Worm (Caenorhabditis elegans) whole organism, midembryonic: ENCODE data around the gene T21D12.11.

Experiments
- cog-1 ChIP-seq: sonication (generic microtip); optimal IDR thresholded peaks from 2 replicates; lab custom pipeline; 2016; ENCODE audit warnings: missing genetic modification characterization, missing compliant biosample characterization
- flt-1 ChIP-seq: fragments of 200-800 bp; sonication (Bioruptor generic); IDR thresholded peaks from 2 replicates; pipeline ENCODE4 v1.3.6; 2022; ENCODE audit warnings: missing genetic modification characterization, missing compliant biosample characterization
- klf-2 ChIP-seq: fragments of 200-800 bp; sonication (Bioruptor generic); conservative IDR thresholded peaks from 2 replicates; pipeline ENCODE4 v1.3.6; 2022; ENCODE audit warnings: missing genetic modification reagents, missing genetic modification characterization, missing compliant biosample characterization
- ref-1 ChIP-seq: fragments of 200-800 bp; sonication (Bioruptor generic); conservative IDR thresholded peaks from 2 replicates; pipeline ENCODE4 v1.3.6; 2022; ENCODE audit warnings: missing genetic modification reagents, missing genetic modification characterization, missing compliant biosample characterization
- tab-1 ChIP-seq: fragments of 200-800 bp; sonication (Bioruptor generic); IDR thresholded peaks from 2 replicates; pipeline ENCODE4 v1.3.6; 2022; ENCODE audit warnings: missing genetic modification characterization, missing compliant biosample characterization
- ztf-23 ChIP-seq: fragments of 200-800 bp; sonication (Bioruptor generic); IDR thresholded peaks from 2 replicates; pipeline ENCODE4 v1.3.6; 2022; ENCODE audit warnings: missing genetic modification reagents, missing genetic modification characterization, missing compliant biosample characterization
- ztf-29 ChIP-seq: fragments of 200-800 bp; sonication (Bioruptor generic); IDR thresholded peaks from 2 replicates; pipeline ENCODE4 v1.3.6; 2022; ENCODE audit warnings: missing genetic modification reagents, missing genetic modification characterization, missing compliant biosample characterization

DNA sequence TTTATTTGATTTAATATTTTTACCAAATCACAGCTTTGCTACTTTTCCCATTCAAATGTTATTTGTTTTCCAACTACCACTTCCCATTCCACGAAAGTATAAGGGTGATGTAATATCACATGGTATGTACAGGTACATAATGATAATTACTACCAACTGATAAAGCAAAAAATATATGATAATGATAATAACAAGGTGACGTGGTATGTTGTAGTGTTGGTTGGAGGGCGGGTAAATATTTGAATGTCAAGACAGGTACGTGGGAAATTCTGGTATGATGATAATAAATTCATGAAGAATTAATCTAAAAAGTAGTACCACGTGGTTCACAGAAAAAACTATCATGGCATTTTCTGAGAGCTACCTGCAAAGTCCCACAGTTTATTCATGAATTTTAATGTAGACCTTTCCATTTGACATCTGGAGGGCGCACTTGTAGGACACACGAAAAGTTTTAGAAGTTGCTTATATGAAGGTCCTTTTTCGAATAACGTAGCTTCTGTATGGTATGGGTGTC is 22.7 kb downstream of the T21D12.11 start:
- TF ChIP-seq ztf-23 (no peak), flt-1 (no peak), cog-1 (no peak), tab-1 (GFP tag; lab: Robert Waterston, UW) (no peak), klf-2 (GFP tag; lab: Robert Waterston, UW) (no peak), ztf-29 (GFP tag; lab: Robert Waterston, UW) (no peak), ref-1 (GFP tag; lab: Robert Waterston, UW) (no peak)
